Fruit fly (Drosophila melanogaster): Measurements from ENCODE around the gene CG6712.

Gene CG6712

DNA sequence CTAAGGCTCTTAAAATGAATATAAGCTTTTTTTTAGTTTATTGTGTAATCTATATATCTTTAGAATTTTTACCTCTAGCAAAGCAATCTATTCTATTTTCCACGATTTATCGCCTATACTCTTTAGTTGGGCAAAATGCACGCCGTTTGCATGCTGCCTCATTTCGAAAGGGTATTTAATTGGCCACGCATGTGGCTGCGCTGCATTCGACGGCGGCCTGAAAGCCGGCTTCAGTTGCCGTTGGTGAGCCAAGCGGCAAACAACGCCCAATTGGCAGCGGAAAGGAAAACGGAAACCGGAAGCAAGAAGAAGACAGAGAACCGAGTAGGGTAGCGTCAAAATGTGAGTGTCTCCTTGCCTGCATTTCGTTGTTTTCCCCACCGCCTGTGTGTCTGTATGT lies 20.5 kb downstream of the CG6712 start, which contains the start of gene CG14947:
Gene CG14947, plus strand, starts transcription at position 251 of the 400 bp plus-strand sequence.
- TF ChIP-seq dysf (GFP tag; IDR thresholded peaks at IDR 0.05): no peak
- peak; percentile 13 for TF ChIP-seq Xbp1 (GFP tag; optimal IDR thresholded peaks at IDR 0.05)
- no peak for TF ChIP-seq CG11085 (GFP tag; IDR thresholded peaks at IDR 0.05)
- peak; percentile 17 for TF ChIP-seq MTF-1 (GFP tag; optimal IDR thresholded peaks at IDR 0.05; ENCODE audit: borderline replicate concordance)
- TF ChIP-seq ac (GFP tag; optimal IDR thresholded peaks at IDR 0.05): peak; percentile 32
- no peak for TF ChIP-seq CG12155 (GFP tag; optimal IDR thresholded peaks at IDR 0.05)
- peak; percentile 23 for TF ChIP-seq CG10979 (tag; optimal IDR thresholded peaks at IDR 0.05)
- 0 out of 3 replicates have a peak, but pooled peaks have one; percentile 32 for TF ChIP-seq CG6175 (GFP tag; IDR thresholded peaks at IDR 0.05)
- TF ChIP-seq CG2712 (tag; optimal IDR thresholded peaks at IDR 0.05): peak; percentile 15
- no peak for TF ChIP-seq fru (optimal IDR thresholded peaks at IDR 0.05)
- TF ChIP-seq Dref (GFP tag; IDR thresholded peaks at IDR 0.05): no peak
- peak; percentile 10 for TF ChIP-seq CG33557 (GFP tag; optimal IDR thresholded peaks at IDR 0.05)
- TF ChIP-seq Nf-YA (GFP tag; IDR thresholded peaks at IDR 0.05): 0 out of 2 replicates have a peak, but pooled peaks have one; percentile 25
- peak; percentile 25 for TF ChIP-seq Kr (GFP tag; optimal IDR thresholded peaks at IDR 0.05)
- no peak for TF ChIP-seq CG1792 (GFP tag; optimal IDR thresholded peaks at IDR 0.05)
- TF ChIP-seq Xrp1 (GFP tag; IDR thresholded peaks at IDR 0.05): 0 out of 2 replicates have a peak, but pooled peaks have one; percentile 31
- peak; percentile 36; the same call in 1 of the 3 replicates for TF ChIP-seq row (GFP tag; IDR thresholded peaks at IDR 0.05)
- no peak for TF ChIP-seq Deaf1 (tag; optimal IDR thresholded peaks at IDR 0.05)
- no peak for TF ChIP-seq Eip74EF (GFP tag; optimal IDR thresholded peaks at IDR 0.05)
- TF ChIP-seq fd102C (GFP tag; optimal IDR thresholded peaks at IDR 0.05): peak; percentile 52
- TF ChIP-seq prd (optimal IDR thresholded peaks at IDR 0.05): no peak
- TF ChIP-seq prd (GFP tag; IDR thresholded peaks at IDR 0.05): peak; percentile 63; the same call in 1 of the 3 replicates
- no peak for TF ChIP-seq oc (tag; optimal IDR thresholded peaks at IDR 0.05)
- 0 out of 2 replicates have a peak, but pooled peaks have one; percentile 18 for TF ChIP-seq Ptx1 (GFP tag; IDR thresholded peaks at IDR 0.05)
- TF ChIP-seq CG15269 (tag; optimal IDR thresholded peaks at IDR 0.05): no peak
- TF ChIP-seq CG8290 (GFP tag; optimal IDR thresholded peaks at IDR 0.05): no peak
- peak in 1 of 2 experiments; percentile 41 for TF ChIP-seq CG8290 (tag; optimal IDR thresholded peaks at IDR 0.05)
- peak; percentile 88 for TF ChIP-seq D19A (tag; optimal IDR thresholded peaks at IDR 0.05)
- TF ChIP-seq Trl (optimal IDR thresholded peaks at IDR 0.05): no peak
- TF ChIP-seq Trl (GFP tag; optimal IDR thresholded peaks at IDR 0.05): no peak
- TF ChIP-seq ATbp (GFP tag; optimal IDR thresholded peaks at IDR 0.05): peak; percentile 12
- peak; percentile 76 for TF ChIP-seq Ets97D (GFP tag; optimal IDR thresholded peaks at IDR 0.05)
- TF ChIP-seq cato (GFP tag; optimal IDR thresholded peaks at IDR 0.05; ENCODE audit: borderline replicate concordance): no peak
- peak; percentile 72 for TF ChIP-seq ci (GFP tag; IDR thresholded peaks at IDR 0.05)
- TF ChIP-seq CG12659 (GFP tag; optimal IDR thresholded peaks at IDR 0.05): no peak
- no peak for TF ChIP-seq Antp (GFP tag; optimal IDR thresholded peaks at IDR 0.05)
- TF ChIP-seq CG6689 (GFP tag; IDR thresholded peaks at IDR 0.05): 0 out of 2 replicates have a peak, but pooled peaks have one; percentile 27
- TF ChIP-seq phol (tag; optimal IDR thresholded peaks at IDR 0.05): peak; percentile 9
- peak; percentile 30 for TF ChIP-seq CG6813 (GFP tag; optimal IDR thresholded peaks at IDR 0.05)
- TF ChIP-seq nerfin-1 (tag; optimal IDR thresholded peaks at IDR 0.05): peak; percentile 17
- TF ChIP-seq gsb-n (tag; optimal IDR thresholded peaks at IDR 0.05): peak; percentile 27
- TF ChIP-seq knrl (GFP tag; IDR thresholded peaks at IDR 0.05; ENCODE audit: partially characterized antibody): no peak
- peak; percentile 27; the same call in 1 of the 2 replicates for TF ChIP-seq ap (GFP tag; IDR thresholded peaks at IDR 0.05)
- peak; percentile 42 for TF ChIP-seq CG1233 (GFP tag; optimal IDR thresholded peaks at IDR 0.05)
- TF ChIP-seq zen (tag; optimal IDR thresholded peaks at IDR 0.05): peak; percentile 30
- no peak for TF ChIP-seq cg (GFP tag; optimal IDR thresholded peaks at IDR 0.05)
- peak; percentile 29 for TF ChIP-seq CG9727 (GFP tag; optimal IDR thresholded peaks at IDR 0.05)
- peak; percentile 57 for TF ChIP-seq Elba2 (GFP tag; optimal IDR thresholded peaks at IDR 0.05)
- no peak for TF ChIP-seq Jarid2 (GFP tag; optimal IDR thresholded peaks at IDR 0.05)
- peak; percentile 2 for TF ChIP-seq CG10431 (GFP tag; optimal IDR thresholded peaks at IDR 0.05)
- 0 out of 2 replicates have a peak, but pooled peaks have one; percentile 17 for TF ChIP-seq CG32772 (GFP tag; IDR thresholded peaks at IDR 0.05)

All from whole organism, embryonic.